Fruit fly (Drosophila melanogaster) whole organism, embryonic: ENCODE measurements around the gene CG10341.

Experiments used
- Atf-2 ChIP-seq: fragments of 200-800 bp; sonication (Bioruptor generic); optimal IDR thresholded peaks from 2 replicates; lab custom pipeline; 2016; ENCODE audit warnings: missing biosample characterization, missing genetic modification characterization
- Blimp-1 ChIP-seq: fragments of 200-800 bp; sonication (Bioruptor generic); optimal IDR thresholded peaks from 3 replicates; lab custom pipeline; 2018; ENCODE audit warnings: missing biosample characterization, missing genetic modification characterization, mild to moderate bottlenecking, moderate library complexity, missing genetic modification reagents
- CG10959 ChIP-seq: fragments of 200-800 bp; sonication (Bioruptor generic); IDR thresholded peaks from 2 replicates; pipeline ENCODE4 v1.3.6; 2022; ENCODE audit warnings: missing biosample characterization, missing genetic modification characterization
- CG10979 ChIP-seq: fragments of 200-800 bp; sonication (Bioruptor generic); optimal IDR thresholded peaks from 2 replicates; lab custom pipeline; 2018; ENCODE audit warnings: missing biosample characterization, mild to moderate bottlenecking, missing genetic modification characterization, moderate library complexity
- CG11696 ChIP-seq: fragments of 200-800 bp; sonication (Bioruptor generic); IDR thresholded peaks from 2 replicates; pipeline ENCODE4 v1.3.6; 2022; ENCODE audit warnings: missing biosample characterization, missing genetic modification characterization
- CG12659 ChIP-seq: fragments of 200-800 bp; sonication (Bioruptor generic); optimal IDR thresholded peaks from 3 replicates; lab custom pipeline; 2017; ENCODE audit warnings: mild to moderate bottlenecking, missing biosample characterization, missing genetic modification reagents, missing genetic modification characterization
- CG12769 ChIP-seq: fragments of 200-800 bp; sonication (Bioruptor generic); optimal IDR thresholded peaks from 2 replicates; lab custom pipeline; 2019; ENCODE audit warnings: missing biosample characterization, mild to moderate bottlenecking, missing genetic modification characterization, moderate library complexity
- CG16815 ChIP-seq: fragments of 200-800 bp; sonication (Bioruptor generic); optimal IDR thresholded peaks from 3 replicates; lab custom pipeline; 2017; ENCODE audit warnings: missing biosample characterization, mild to moderate bottlenecking, missing genetic modification characterization
- CG17359 ChIP-seq: fragments of 200-800 bp; sonication (Bioruptor generic); optimal IDR thresholded peaks from 3 replicates; lab custom pipeline; 2018; ENCODE audit warnings: missing biosample characterization, mild to moderate bottlenecking, missing genetic modification characterization, moderate library complexity
- CG17802 ChIP-seq: fragments of 200-800 bp; sonication (Bioruptor generic); optimal IDR thresholded peaks from 2 replicates; lab custom pipeline; 2018; ENCODE audit warnings: missing biosample characterization, mild to moderate bottlenecking, missing genetic modification characterization, moderate library complexity
- CG18262 ChIP-seq: fragments of 200-800 bp; optimal IDR thresholded peaks from 3 replicates; lab custom pipeline; 2019; ENCODE audit warnings: missing biosample characterization, mild to moderate bottlenecking, missing genetic modification characterization, moderate library complexity
- CG18764 ChIP-seq: fragments of 200-800 bp; sonication (Bioruptor generic); optimal IDR thresholded peaks from 3 replicates; lab custom pipeline; 2016; ENCODE audit warnings: missing biosample characterization, missing genetic modification characterization
- CG31365 ChIP-seq: fragments of 200-800 bp; sonication (Bioruptor generic); optimal IDR thresholded peaks from 2 replicates; lab custom pipeline; 2018; ENCODE audit warnings: missing biosample characterization, mild to moderate bottlenecking, missing genetic modification characterization
- CG31441 ChIP-seq: fragments of 200-800 bp; sonication (Bioruptor generic); IDR thresholded peaks from 2 replicates; pipeline ENCODE4 v1.3.6; 2022; ENCODE audit warnings: missing biosample characterization, missing genetic modification characterization
- CG3163 ChIP-seq: fragments of 200-800 bp; sonication (Bioruptor generic); optimal IDR thresholded peaks from 3 replicates; lab custom pipeline; 2016; ENCODE audit warnings: missing biosample characterization, missing genetic modification characterization
- CG32772 ChIP-seq: fragments of 200-800 bp; sonication (Bioruptor generic); IDR thresholded peaks from 2 replicates; pipeline ENCODE4 v1.3.6; 2022; ENCODE audit warnings: missing biosample characterization, missing genetic modification characterization
- CG42726 ChIP-seq: fragments of 200-800 bp; sonication (Bioruptor generic); IDR thresholded peaks from 2 replicates; pipeline ENCODE4 v1.3.6; 2022; ENCODE audit warnings: missing biosample characterization, missing genetic modification characterization; ENCODE audit not compliant: partially characterized antibody
- CG4424 ChIP-seq: fragments of 200-800 bp; sonication (Bioruptor generic); optimal IDR thresholded peaks from 3 replicates; lab custom pipeline; 2016; ENCODE audit warnings: missing biosample characterization, missing genetic modification characterization
- CG6175 ChIP-seq: fragments of 200-800 bp; sonication (Bioruptor generic); IDR thresholded peaks from 3 replicates; pipeline ENCODE4 v1.3.6; 2022; ENCODE audit warnings: missing biosample characterization, missing genetic modification characterization
- CG7357 ChIP-seq: fragments of 200-800 bp; sonication (Bioruptor generic); IDR thresholded peaks from 3 replicates; pipeline ENCODE4 v1.3.6; 2022; ENCODE audit warnings: missing biosample characterization, missing genetic modification characterization
- CG7987 ChIP-seq: fragments of 200-800 bp; sonication (Bioruptor generic); optimal IDR thresholded peaks from 2 replicates; lab custom pipeline; 2018; ENCODE audit warnings: missing biosample characterization, mild to moderate bottlenecking, missing genetic modification characterization, moderate library complexity
- CG9932 ChIP-seq: fragments of 200-800 bp; sonication (Bioruptor generic); IDR thresholded peaks from 2 replicates; pipeline ENCODE4 v1.3.6; 2022; ENCODE audit warnings: missing biosample characterization, missing genetic modification characterization
- E2f2 ChIP-seq: fragments of 200-800 bp; sonication (Bioruptor generic); IDR thresholded peaks from 2 replicates; pipeline ENCODE4 v1.3.6; 2022; ENCODE audit warnings: missing biosample characterization, missing genetic modification characterization
- H15 ChIP-seq: fragments of 200-800 bp; sonication (Bioruptor generic); IDR thresholded peaks from 3 replicates; pipeline ENCODE4 v1.3.6; 2022; ENCODE audit warnings: missing biosample characterization, missing genetic modification characterization
- Hey ChIP-seq: fragments of 200-800 bp; sonication (Bioruptor generic); optimal IDR thresholded peaks from 3 replicates; lab custom pipeline; 2018; ENCODE audit warnings: missing biosample characterization, mild to moderate bottlenecking, missing genetic modification characterization
- Hmx ChIP-seq: fragments of 200-800 bp; sonication (Bioruptor generic); optimal IDR thresholded peaks from 2 replicates; lab custom pipeline; 2016; ENCODE audit warnings: missing biosample characterization, missing genetic modification characterization
- NfI ChIP-seq: fragments of 200-800 bp; sonication (Bioruptor generic); optimal IDR thresholded peaks from 3 replicates; lab custom pipeline; 2018; ENCODE audit warnings: missing biosample characterization, mild to moderate bottlenecking, missing genetic modification characterization, moderate library complexity
- Optix ChIP-seq: fragments of 200-800 bp; sonication (Bioruptor generic); IDR thresholded peaks from 3 replicates; pipeline ENCODE4 v1.3.6; 2022; ENCODE audit warnings: missing biosample characterization, missing genetic modification characterization
- Ptx1 ChIP-seq: fragments of 200-800 bp; sonication (Bioruptor generic); IDR thresholded peaks from 2 replicates; pipeline ENCODE4 v1.3.6; 2022; ENCODE audit warnings: missing biosample characterization, missing genetic modification characterization
- Side ChIP-seq: fragments of 200-800 bp; sonication (Bioruptor generic); optimal IDR thresholded peaks from 2 replicates; lab custom pipeline; 2016; ENCODE audit warnings: missing biosample characterization, missing genetic modification characterization
- Xrp1 ChIP-seq: fragments of 200-800 bp; sonication (Bioruptor generic); IDR thresholded peaks from 2 replicates; pipeline ENCODE4 v1.3.6; 2022; ENCODE audit warnings: missing biosample characterization, missing genetic modification characterization
- abd-A ChIP-seq: fragments of 200-800 bp; sonication (Bioruptor generic); optimal IDR thresholded peaks from 3 replicates; lab custom pipeline; 2019; ENCODE audit warnings: missing biosample characterization, mild to moderate bottlenecking, missing genetic modification characterization, moderate library complexity
- ase ChIP-seq: fragments of 200-800 bp; sonication (Bioruptor generic); IDR thresholded peaks from 3 replicates; pipeline ENCODE4 v1.3.6; 2022; ENCODE audit warnings: missing biosample characterization, missing genetic modification characterization
- bowl ChIP-seq: fragments of 200-800 bp; sonication (Bioruptor generic); IDR thresholded peaks from 2 replicates; pipeline ENCODE4 v1.3.6; 2022; ENCODE audit warnings: missing biosample characterization, missing genetic modification characterization
- chif ChIP-seq, 2 experiments: fragments of 200-800 bp; sonication (Bioruptor generic); optimal IDR thresholded peaks; 3 replicates each; lab custom pipeline; 2016; ENCODE audit warnings: missing biosample characterization in 2 of 2, missing genetic modification characterization in 2 of 2
- disco-r ChIP-seq: fragments of 200-800 bp; sonication (Bioruptor generic); optimal IDR thresholded peaks from 2 replicates; lab custom pipeline; 2016; ENCODE audit warnings: missing biosample characterization, missing genetic modification characterization
- ham ChIP-seq: fragments of 200-800 bp; sonication (Bioruptor generic); IDR thresholded peaks from 2 replicates; pipeline ENCODE4 v1.3.6; 2022; ENCODE audit warnings: missing biosample characterization, missing genetic modification characterization
- hbn ChIP-seq: fragments of 200-800 bp; sonication (Bioruptor generic); IDR thresholded peaks from 2 replicates; pipeline ENCODE4 v1.3.6; 2022; ENCODE audit warnings: missing biosample characterization, missing genetic modification characterization; ENCODE audit not compliant: partially characterized antibody
- mld ChIP-seq: fragments of 200-800 bp; sonication (Bioruptor generic); IDR thresholded peaks from 3 replicates; pipeline ENCODE4 v1.3.6; 2022; ENCODE audit warnings: missing biosample characterization, missing genetic modification characterization; ENCODE audit not compliant: partially characterized antibody
- pnt ChIP-seq: fragments of 200-800 bp; sonication (Bioruptor generic); optimal IDR thresholded peaks from 3 replicates; lab custom pipeline; 2016; ENCODE audit warnings: missing biosample characterization, missing genetic modification characterization
- prd ChIP-seq, 3 experiments: fragments of >200 bp in 2 of 3; fragments of 200-800 bp in 1 of 3; sonication (Bioruptor generic) in 1 of 3; optimal IDR thresholded peaks in 2 of 3; IDR thresholded peaks in 1 of 3; 2 replicates in 2 of 3; 3 replicates in 1 of 3; pipeline versions ENCODE4 v1.3.6 to Lab custom; 2017 to 2022; ENCODE audit warnings: missing biosample characterization in 1 of 3, missing genetic modification characterization in 1 of 3
- ranshi ChIP-seq: fragments of 200-800 bp; sonication (Bioruptor generic); IDR thresholded peaks from 2 replicates; pipeline ENCODE4 v1.3.6; 2022; ENCODE audit warnings: missing biosample characterization, missing genetic modification characterization
- repo ChIP-seq: fragments of 200-800 bp; sonication (Bioruptor generic); optimal IDR thresholded peaks from 2 replicates; lab custom pipeline; 2016; ENCODE audit warnings: missing biosample characterization, missing genetic modification characterization
- shn ChIP-seq: fragments of 200-800 bp; sonication (Bioruptor generic); optimal IDR thresholded peaks from 3 replicates; lab custom pipeline; 2016; ENCODE audit warnings: missing biosample characterization, missing genetic modification characterization
- sisA ChIP-seq: fragments of 200-800 bp; sonication (Bioruptor generic); IDR thresholded peaks from 2 replicates; pipeline ENCODE4 v1.3.6; 2022; ENCODE audit warnings: missing biosample characterization, missing genetic modification characterization
- sna ChIP-seq: fragments of 200-800 bp; sonication (Bioruptor generic); IDR thresholded peaks from 2 replicates; pipeline ENCODE4 v1.3.6; 2022; ENCODE audit warnings: missing biosample characterization, missing genetic modification characterization; ENCODE audit not compliant: partially characterized antibody
- tin ChIP-seq: fragments of 200-800 bp; sonication (Bioruptor generic); optimal IDR thresholded peaks from 3 replicates; lab custom pipeline; 2016; ENCODE audit warnings: missing biosample characterization, missing genetic modification characterization
- vfl ChIP-seq: fragments of 200-800 bp; sonication (Bioruptor generic); optimal IDR thresholded peaks from 2 replicates; lab custom pipeline; 2016; ENCODE audit warnings: missing biosample characterization, missing genetic modification characterization
- zen2 ChIP-seq: fragments of 200-800 bp; sonication (Bioruptor generic); IDR thresholded peaks from 3 replicates; pipeline ENCODE4 v1.3.6; 2022; ENCODE audit warnings: missing biosample characterization, missing genetic modification characterization; ENCODE audit not compliant: partially characterized antibody

Gene CG10341

dm6 chr2L:18665952-18666606 is 32.4 kb upstream of the CG10341 start (continued):
- TF ChIP-seq CG10979 (tag; lab: Kevin White, UChicago) = peak; percentile 43
- 0 out of 2 replicates have a peak, but pooled peaks have one; percentile 31 for TF ChIP-seq sna (GFP tag; lab: Robert Waterston, UW)
- TF ChIP-seq CG31441 (GFP tag; lab: Robert Waterston, UW) = no peak
- TF ChIP-seq repo = peak; percentile 45
- peak; percentile 34 for TF ChIP-seq CG17359 (tag; lab: Kevin White, UChicago)
- TF ChIP-seq CG3163 (GFP tag; lab: Kevin White, UChicago) = peak; percentile 51
- TF ChIP-seq mld = no peak
- peak; percentile 56 for TF ChIP-seq tin (GFP tag; lab: Kevin White, UChicago)
- no peak for TF ChIP-seq CG6175
- TF ChIP-seq CG32772 (GFP tag; lab: Robert Waterston, UW) = peak; percentile 59
- TF ChIP-seq CG17802 = peak; percentile 37
- TF ChIP-seq chif (GFP tag; optimal IDR thresholded peaks at IDR 0.05; lab: Kevin White, UChicago) = peak in 1 of 2 experiments; percentile 73
- TF ChIP-seq CG11696 = 0 out of 2 replicates have a peak, but pooled peaks have one; percentile 13
- peak; percentile 23 for TF ChIP-seq CG18764 (GFP tag; lab: Kevin White, UChicago)
- peak; percentile 73 for TF ChIP-seq CG9932
- TF ChIP-seq vfl (GFP tag; lab: Kevin White, UChicago) = no peak
- peak; percentile 49 for TF ChIP-seq sisA (GFP tag; lab: Robert Waterston, UW)
- peak; percentile 39; the same call in 1 of the 3 replicates for TF ChIP-seq H15
- peak; percentile 34 for TF ChIP-seq CG4424
- TF ChIP-seq NfI = peak; percentile 57
- TF ChIP-seq CG7987 (GFP tag; lab: Kevin White, UChicago) = peak; percentile 29
- TF ChIP-seq CG7357 (GFP tag; lab: Robert Waterston, UW) = peak; percentile 29; the same call in 1 of the 3 replicates
- no peak for TF ChIP-seq Hey (tag; lab: Kevin White, UChicago)
- TF ChIP-seq CG18262 (tag; lab: Kevin White, UChicago) = peak; percentile 35
- peak; percentile 26; the same call in 1 of the 2 replicates for TF ChIP-seq ranshi (GFP tag; lab: Robert Waterston, UW)
- TF ChIP-seq CG16815 (GFP tag; lab: Kevin White, UChicago) = no peak
- TF ChIP-seq CG42726 = peak; percentile 77
- TF ChIP-seq Atf-2 (GFP tag; lab: Kevin White, UChicago) = peak; percentile 4
- TF ChIP-seq prd (optimal IDR thresholded peaks at IDR 0.05; lab: Kevin White, UChicago) = no peak
- peak; percentile 47; the same call in 2 of the 3 replicates for TF ChIP-seq prd (GFP tag; IDR thresholded peaks at IDR 0.05; lab: Robert Waterston, UW)
- TF ChIP-seq Ptx1 (GFP tag; lab: Robert Waterston, UW) = peak; percentile 61
- TF ChIP-seq ham (GFP tag; lab: Robert Waterston, UW) = no peak
- TF ChIP-seq Optix (GFP tag; lab: Robert Waterston, UW) = peak; percentile 50; the same call in 1 of the 3 replicates
- peak; percentile 69 for TF ChIP-seq pnt (GFP tag; lab: Kevin White, UChicago)
- no peak for TF ChIP-seq CG10959 (GFP tag; lab: Robert Waterston, UW)
- no peak for TF ChIP-seq abd-A (tag; lab: Kevin White, UChicago)
- TF ChIP-seq Side (GFP tag; lab: Kevin White, UChicago) = peak; percentile 36
- no peak for TF ChIP-seq Blimp-1
- peak; percentile 27; the same call in 1 of the 2 replicates for TF ChIP-seq E2f2 (GFP tag; lab: Robert Waterston, UW)
- no peak for TF ChIP-seq Hmx
- TF ChIP-seq disco-r (GFP tag; lab: Kevin White, UChicago) = peak; percentile 29
- TF ChIP-seq ase = peak; percentile 75
- TF ChIP-seq shn (GFP tag; lab: Kevin White, UChicago) = peak; percentile 38
- no peak for TF ChIP-seq CG12769
- no peak for TF ChIP-seq zen2 (GFP tag; lab: Robert Waterston, UW)
- no peak for TF ChIP-seq Xrp1
- TF ChIP-seq CG31365 (tag; lab: Kevin White, UChicago) = peak; percentile 8
- no peak for TF ChIP-seq bowl (GFP tag; lab: Robert Waterston, UW)
- TF ChIP-seq CG12659 (GFP tag; lab: Kevin White, UChicago) = peak; percentile 38
- TF ChIP-seq hbn (GFP tag; lab: Robert Waterston, UW) = no peak
